Worm (Caenorhabditis elegans): ENCODE results near the gene Y41E3.13.

The Y41E3.13 gene

DNA sequence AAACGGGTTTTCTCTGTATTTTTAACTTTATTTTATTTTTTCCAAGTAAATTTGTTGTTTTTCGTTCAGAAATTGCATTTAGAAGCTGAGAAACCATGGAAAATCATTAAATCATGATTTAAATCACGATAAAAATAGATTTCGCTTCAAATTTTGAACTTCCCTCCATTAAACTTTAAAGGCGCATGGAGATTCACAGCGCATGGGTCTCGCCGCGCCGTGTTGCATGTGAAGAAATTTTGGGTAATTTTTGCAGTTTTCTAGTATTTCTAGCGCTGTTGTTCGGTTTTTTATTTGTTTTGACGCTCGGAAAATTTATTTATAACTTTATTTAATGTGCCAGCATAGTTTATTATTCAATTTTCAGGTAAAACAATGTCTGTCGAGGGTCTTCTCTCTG lies 21.1 kb upstream of the Y41E3.13 start, which contains the start of gene eef-1B.2:
Gene eef-1B.2 (plus strand): TSS at position 358 of the 400 bp plus-strand sequence.
- no peak for TF ChIP-seq him-1 (tag; optimal IDR thresholded peaks at IDR 0.05)
- no peak for TF ChIP-seq dao-5 (tag; optimal IDR thresholded peaks at IDR 0.05)
- TF ChIP-seq W03F9.2 (tag; optimal IDR thresholded peaks at IDR 0.05): peak; percentile 64

DNA sequence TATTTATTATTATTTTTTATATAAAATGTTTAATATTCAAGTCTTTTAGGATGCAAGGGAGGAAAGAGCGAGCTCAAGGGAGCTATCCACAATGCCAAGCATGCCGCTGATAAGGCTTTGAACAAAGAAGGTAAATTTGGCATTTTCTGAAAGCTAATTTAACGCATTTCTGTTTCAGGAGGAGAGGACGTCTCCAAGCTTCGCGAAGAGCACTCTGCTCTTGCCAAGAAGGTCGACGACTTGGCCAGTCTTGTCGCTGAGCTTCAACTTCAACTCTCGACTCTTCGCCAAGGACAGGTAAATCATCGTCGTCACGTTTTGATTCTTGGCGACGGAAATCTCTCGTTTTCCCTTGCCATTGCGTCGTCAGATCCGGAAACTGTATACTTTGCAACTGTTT lies 20.6 kb upstream of the Y41E3.13 start:
- TF ChIP-seq dao-5 (tag; optimal IDR thresholded peaks at IDR 0.05) (no peak), W03F9.2 (tag; optimal IDR thresholded peaks at IDR 0.05) (no peak), him-1 (tag; optimal IDR thresholded peaks at IDR 0.05) (no peak)

DNA sequence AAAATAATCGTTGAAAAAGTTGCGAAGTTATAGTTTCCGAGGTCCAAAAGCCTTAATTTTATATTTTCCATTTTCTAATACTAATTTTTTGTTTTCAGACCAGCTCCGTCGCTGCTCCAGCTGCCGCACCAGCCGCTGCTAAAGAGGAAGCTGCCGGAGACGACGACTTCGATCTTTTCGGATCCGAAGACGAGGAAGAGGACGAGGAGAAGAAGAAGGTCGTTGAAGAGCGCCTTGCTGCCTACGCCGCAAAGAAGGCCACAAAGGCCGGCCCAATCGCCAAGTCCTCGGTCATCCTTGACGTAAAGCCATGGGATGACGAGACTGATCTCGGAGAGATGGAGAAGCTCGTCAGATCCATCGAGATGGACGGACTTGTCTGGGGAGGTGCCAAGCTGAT lies 19.3 kb upstream of the Y41E3.13 start:
- TF ChIP-seq dao-5 (tag; optimal IDR thresholded peaks at IDR 0.05) (no peak), W03F9.2 (tag; optimal IDR thresholded peaks at IDR 0.05) (no peak), him-1 (tag; optimal IDR thresholded peaks at IDR 0.05) (no peak)

DNA sequence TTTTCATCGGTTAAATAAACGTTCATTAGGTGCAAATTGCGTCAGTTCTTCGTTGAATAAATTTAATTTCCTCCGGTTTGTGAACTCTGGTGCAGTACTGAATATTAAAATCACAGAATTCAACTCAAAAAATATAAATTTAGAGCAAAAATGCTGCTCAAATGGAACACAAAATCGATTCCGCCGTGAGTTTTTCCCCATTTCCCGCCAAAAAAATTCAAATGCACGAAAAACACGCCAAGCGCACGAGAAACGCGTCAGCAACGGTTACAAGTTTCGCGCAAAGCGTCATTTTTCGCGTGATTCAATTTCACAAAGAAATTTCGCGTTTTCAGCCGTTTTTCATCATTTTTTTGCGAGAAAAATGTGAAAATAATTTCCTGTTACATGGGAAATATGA lies 18.6 kb upstream of the Y41E3.13 start, which contains the start of gene hrpu-1:
Gene hrpu-1 (plus strand): TSS at position 140 of the 400 bp plus-strand sequence.
- TF ChIP-seq him-1 (tag; optimal IDR thresholded peaks at IDR 0.05) (peak; percentile 5), dao-5 (tag; optimal IDR thresholded peaks at IDR 0.05) (no peak), W03F9.2 (tag; optimal IDR thresholded peaks at IDR 0.05) (peak; percentile 86)

DNA sequence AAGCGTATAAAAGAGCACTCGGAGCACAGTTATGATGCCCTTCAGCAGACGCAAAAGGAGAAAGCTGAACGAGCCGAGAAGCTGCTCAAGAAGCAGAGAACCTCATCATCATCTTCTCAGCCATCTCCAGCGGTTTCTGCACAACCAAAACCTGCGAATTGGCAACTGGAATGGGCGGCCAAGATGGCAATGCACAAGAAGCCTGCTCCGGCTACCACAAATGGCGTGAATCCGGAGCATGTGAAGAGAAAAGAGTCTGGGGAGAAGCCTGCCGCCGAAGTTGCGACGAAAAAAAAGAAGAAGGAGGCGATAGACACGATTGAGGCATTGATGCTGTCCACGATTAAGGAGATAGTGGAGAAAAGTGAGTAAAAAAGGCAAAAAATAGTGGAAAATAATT lies 17.0 kb upstream of the Y41E3.13 start:
- TF ChIP-seq him-1 (tag; optimal IDR thresholded peaks at IDR 0.05): no peak
- no peak for TF ChIP-seq dao-5 (tag; optimal IDR thresholded peaks at IDR 0.05)
- no peak for TF ChIP-seq W03F9.2 (tag; optimal IDR thresholded peaks at IDR 0.05)

DNA sequence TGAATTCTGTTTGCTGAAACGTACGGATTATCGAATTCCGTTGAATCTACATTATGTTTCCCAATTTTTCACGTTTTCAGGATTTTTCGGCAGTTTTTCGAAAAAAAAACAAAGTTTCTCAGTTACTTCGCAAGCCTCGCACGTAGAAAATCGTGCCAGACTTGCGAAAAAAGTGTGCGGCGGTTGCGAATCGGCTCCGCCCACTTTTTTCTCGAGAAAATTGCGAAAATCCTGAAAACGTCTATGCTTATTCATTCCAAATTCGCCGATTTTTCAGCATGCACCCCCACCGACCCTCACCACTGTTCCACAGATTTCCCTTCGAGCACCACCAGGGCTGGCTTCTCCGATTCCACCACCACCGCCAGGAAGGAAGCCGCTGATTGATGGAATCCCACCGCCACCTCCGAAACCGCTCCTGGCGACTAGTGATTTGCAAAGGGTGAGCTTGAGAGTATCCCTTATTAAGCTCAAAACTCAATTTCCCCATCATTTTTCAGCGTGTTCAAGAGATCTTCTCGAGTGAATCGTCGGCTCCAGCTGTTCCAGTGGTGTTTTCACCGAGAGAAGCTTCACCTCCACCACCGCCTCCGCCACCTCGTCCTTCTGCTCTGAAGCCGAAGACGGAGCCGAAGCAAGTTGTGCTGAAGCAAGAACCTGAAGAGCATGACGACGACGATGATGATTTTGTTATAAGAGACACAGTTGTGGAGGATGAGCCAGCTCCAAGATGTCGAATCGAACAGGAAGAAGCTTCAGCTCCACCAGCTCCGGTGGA lies 15.7 kb upstream of the Y41E3.13 start:
- TF ChIP-seq dao-5 (tag; optimal IDR thresholded peaks at IDR 0.05) (no peak), him-1 (tag; optimal IDR thresholded peaks at IDR 0.05) (no peak), W03F9.2 (tag; optimal IDR thresholded peaks at IDR 0.05) (no peak)

DNA sequence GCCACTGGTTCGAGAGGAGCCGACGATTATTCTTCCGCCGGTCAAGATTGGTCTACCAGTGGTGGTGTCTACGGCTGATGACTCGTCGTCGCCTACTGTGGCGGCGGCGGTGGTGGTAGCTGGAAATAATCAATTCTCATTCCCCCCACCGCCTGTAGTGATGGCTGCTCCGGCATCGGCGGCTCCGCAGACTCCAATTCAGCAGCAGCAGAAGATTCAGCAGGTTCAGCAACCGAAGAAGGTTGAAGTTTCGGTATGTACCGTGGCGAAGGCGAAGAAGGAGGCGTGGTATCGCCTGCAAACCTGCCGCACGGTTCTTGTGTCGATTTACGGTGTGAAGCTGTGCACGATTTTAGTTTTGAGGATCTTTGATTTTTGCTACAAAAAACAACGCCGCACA lies 11.9 kb upstream of the Y41E3.13 start:
- TF ChIP-seq him-1 (tag; optimal IDR thresholded peaks at IDR 0.05) (no peak), W03F9.2 (tag; optimal IDR thresholded peaks at IDR 0.05) (no peak), dao-5 (tag; optimal IDR thresholded peaks at IDR 0.05) (no peak)

DNA sequence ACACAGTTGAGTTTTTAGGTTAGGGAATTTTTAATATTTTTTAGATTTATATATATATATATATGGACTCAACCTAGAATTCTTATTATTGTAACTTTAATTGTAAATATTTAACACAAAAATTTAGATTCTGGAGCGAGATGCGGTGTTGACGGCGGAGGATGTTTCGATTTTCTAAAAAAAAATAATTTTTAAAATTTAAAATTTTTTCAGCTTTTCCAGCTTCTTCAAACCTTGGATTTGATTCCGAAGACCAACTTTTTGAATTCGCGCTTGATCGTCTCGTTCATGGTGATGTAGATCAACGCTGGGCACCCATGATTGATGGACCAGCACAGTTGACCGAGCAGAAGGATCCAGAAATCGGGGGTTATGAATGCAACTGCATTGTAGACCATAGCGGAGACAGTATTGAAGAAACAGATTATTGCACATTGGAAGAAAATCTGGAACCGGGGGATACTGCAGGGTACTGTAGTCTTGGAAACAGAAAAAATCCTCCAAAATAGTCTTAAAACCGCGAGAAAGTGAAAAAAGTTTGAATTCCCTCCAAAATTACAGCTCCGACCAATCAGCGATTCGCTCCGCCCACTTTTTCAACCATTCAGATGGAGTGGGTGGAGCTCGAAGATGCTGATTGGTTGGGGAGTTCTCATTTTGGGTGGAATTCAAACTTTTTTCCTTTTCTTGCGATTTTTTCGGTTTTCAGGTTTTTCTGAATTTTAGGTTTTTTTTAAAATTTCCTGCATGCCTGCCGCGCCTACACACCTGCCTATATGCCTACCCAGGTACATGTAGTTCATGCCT lies 8.6 kb upstream of the Y41E3.13 start:
- TF ChIP-seq him-1 (tag; optimal IDR thresholded peaks at IDR 0.05): no peak
- no peak for TF ChIP-seq W03F9.2 (tag; optimal IDR thresholded peaks at IDR 0.05)
- TF ChIP-seq dao-5 (tag; optimal IDR thresholded peaks at IDR 0.05): no peak

DNA sequence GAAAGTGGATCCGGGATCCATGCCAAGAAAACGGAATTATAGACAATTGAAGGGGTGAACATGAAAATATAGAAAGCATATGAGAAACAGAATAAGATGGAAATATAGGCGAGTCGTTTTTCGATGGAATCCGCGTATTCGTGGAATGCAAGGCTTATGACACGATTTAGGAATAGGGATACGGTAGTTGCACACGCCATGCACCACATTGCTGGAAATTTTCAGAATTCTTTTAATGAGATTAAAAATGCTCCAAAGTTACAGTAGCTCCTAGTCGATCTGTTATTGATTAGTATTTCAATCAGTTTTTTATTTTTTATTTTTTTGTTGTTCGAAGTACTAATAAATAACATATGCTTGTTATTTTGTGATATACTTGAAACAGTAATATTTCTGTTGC lies 7.0 kb upstream of the Y41E3.13 start:
- TF ChIP-seq W03F9.2 (tag; optimal IDR thresholded peaks at IDR 0.05) (no peak), him-1 (tag; optimal IDR thresholded peaks at IDR 0.05) (no peak), dao-5 (tag; optimal IDR thresholded peaks at IDR 0.05) (no peak)

DNA sequence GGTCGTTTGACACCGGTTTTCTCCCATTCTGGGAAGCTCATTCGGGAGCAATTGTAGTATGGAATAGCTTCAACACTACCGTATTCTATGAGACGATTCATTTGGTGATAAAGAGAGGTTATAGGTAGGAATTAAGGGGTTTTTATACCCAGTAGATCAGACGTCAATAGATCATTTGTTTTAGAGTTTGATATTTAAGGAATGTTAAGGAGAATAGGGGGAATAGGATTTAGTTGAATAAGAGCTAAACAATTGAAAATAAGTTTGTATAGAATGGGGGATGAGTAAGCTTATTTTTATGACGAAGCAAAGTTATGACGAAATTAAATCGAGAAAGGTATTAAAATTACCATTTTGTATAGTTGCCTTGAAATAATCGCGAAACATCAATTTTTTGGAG lies 4.8 kb upstream of the Y41E3.13 start, which contains the start of gene srt-47:
Gene srt-47 (minus strand): TSS at position 101 of the 400 bp plus-strand sequence.
- TF ChIP-seq dao-5 (tag; optimal IDR thresholded peaks at IDR 0.05): no peak
- no peak for TF ChIP-seq W03F9.2 (tag; optimal IDR thresholded peaks at IDR 0.05)
- TF ChIP-seq him-1 (tag; optimal IDR thresholded peaks at IDR 0.05): no peak

DNA sequence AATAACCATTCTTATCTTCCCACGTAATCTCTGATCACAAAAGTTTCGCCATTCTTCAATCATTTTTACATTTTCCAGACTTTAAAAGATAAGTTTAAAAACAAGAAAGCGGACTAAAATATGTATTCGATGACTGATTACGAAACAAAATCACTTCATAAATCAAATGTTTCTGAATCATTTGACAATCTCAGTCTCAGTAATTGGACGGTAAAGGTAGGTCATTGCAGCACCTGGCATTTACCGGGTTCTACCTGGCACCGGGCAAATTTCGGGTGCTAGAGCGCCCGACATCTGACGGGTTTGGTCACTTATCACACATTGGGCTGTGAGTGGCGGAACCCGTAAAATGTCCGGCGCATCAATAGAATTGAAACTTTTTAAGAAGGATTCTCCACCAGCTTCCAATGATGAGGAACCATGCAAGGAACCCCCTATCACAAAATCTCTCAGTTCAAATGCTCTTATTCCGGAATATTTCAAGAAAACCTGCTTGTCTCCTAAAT lies 2.0 kb upstream of the Y41E3.13 start, which contains the start of gene Y41E3.19:
Gene Y41E3.19 (plus strand): TSS at position 51 of the 506 bp plus-strand sequence.
- no peak for TF ChIP-seq W03F9.2 (tag; optimal IDR thresholded peaks at IDR 0.05)
- TF ChIP-seq him-1 (tag; optimal IDR thresholded peaks at IDR 0.05): no peak
- TF ChIP-seq dao-5 (tag; optimal IDR thresholded peaks at IDR 0.05): no peak

DNA sequence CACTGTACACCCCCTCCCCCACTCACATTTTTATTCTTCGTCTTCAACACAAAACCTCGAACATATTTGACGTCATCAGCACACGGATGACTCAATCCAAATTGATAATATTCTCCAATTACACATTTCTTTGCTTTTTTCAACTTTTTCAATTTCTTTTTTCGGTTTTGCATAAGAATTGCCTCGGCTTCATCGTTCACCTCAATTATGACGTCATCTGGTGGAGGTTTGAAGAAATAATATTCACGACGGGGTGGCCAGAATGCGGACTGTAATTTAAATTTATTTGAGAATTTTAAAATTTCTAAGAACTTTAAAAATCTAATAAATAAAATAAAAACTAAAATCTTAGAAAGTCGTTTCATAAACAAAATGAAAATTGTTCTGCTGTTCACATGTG lies 5.7 kb downstream of the Y41E3.13 start:
- TF ChIP-seq W03F9.2 (tag; optimal IDR thresholded peaks at IDR 0.05): no peak
- TF ChIP-seq him-1 (tag; optimal IDR thresholded peaks at IDR 0.05): no peak
- no peak for TF ChIP-seq dao-5 (tag; optimal IDR thresholded peaks at IDR 0.05)

DNA sequence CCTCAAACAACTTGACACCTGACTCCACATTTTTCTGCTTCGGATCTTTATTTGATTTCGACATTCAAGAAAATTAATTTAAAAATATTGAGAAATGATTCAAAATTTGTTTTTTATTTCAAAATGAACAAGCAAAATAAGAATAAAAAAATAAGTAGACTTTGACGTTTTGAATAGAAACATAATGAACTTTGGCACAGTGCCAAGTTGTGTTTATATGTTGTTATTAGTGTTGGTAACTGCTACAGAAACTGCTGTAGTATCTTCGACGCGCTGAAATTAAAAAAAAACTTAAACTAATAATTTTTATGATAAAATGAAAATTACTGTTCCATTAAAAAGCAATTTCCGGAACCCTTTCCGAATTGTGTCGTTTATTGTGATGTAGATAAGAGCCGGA lies 7.6 kb downstream of the Y41E3.13 start, which contains the start of gene Y41E3.18:
Gene Y41E3.18 (minus strand): TSS at position 101 of the 400 bp plus-strand sequence.
- TF ChIP-seq W03F9.2 (tag; optimal IDR thresholded peaks at IDR 0.05): no peak
- no peak for TF ChIP-seq him-1 (tag; optimal IDR thresholded peaks at IDR 0.05)
- no peak for TF ChIP-seq dao-5 (tag; optimal IDR thresholded peaks at IDR 0.05)

DNA sequence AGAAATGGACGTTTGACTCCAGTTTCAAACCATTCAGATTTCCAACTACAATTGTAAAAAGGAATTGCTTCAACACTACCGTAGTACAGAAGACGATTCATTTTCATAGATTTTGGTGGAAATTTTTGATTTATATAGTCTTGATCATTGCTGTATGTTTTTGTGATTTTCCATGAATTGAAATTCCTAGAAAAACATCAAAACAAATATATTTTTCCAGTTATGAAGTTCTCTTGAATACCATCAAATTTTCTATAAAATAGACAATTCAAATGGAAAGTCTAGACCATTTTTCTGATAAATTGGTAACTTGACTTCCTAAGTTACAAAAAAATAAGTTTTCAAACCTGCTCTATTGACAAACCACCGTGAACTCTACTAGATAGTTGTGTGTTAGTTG lies 10.7 kb downstream of the Y41E3.13 start, which contains the start of gene srt-48:
Gene srt-48 (minus strand): TSS at position 101 of the 400 bp plus-strand sequence.
- TF ChIP-seq him-1 (tag; optimal IDR thresholded peaks at IDR 0.05) (no peak), dao-5 (tag; optimal IDR thresholded peaks at IDR 0.05) (no peak), W03F9.2 (tag; optimal IDR thresholded peaks at IDR 0.05) (no peak)
